Fruit fly (Drosophila melanogaster) whole organism, adult: Measurements from ENCODE around the gene Cbs.

Experiments used
- CG11617 ChIP-seq: fragments of 200-800 bp; sonication (Bioruptor generic); optimal IDR thresholded peaks from 2 replicates; lab custom pipeline; 2017; ENCODE audit warnings: mild to moderate bottlenecking, missing biosample characterization, missing genetic modification reagents, missing genetic modification characterization
- CG12768 ChIP-seq: fragments of 200-800 bp; sonication (Bioruptor generic); optimal IDR thresholded peaks from 2 replicates; lab custom pipeline; 2017; ENCODE audit warnings: missing biosample characterization, missing genetic modification characterization, mild to moderate bottlenecking, moderate library complexity, missing genetic modification reagents
- CG14711 ChIP-seq: fragments of 200-800 bp; sonication (Bioruptor generic); optimal IDR thresholded peaks from 2 replicates; lab custom pipeline; 2018; ENCODE audit warnings: missing biosample characterization, mild to moderate bottlenecking, missing genetic modification characterization, moderate library complexity
- CG1620 ChIP-seq: fragments of 200-800 bp; sonication (Bioruptor generic); optimal IDR thresholded peaks from 2 replicates; lab custom pipeline; 2016; ENCODE audit warnings: missing biosample characterization, missing genetic modification characterization
- CG33017 ChIP-seq: fragments of 200-800 bp; sonication (Bioruptor generic); optimal IDR thresholded peaks from 2 replicates; lab custom pipeline; 2018; ENCODE audit warnings: missing biosample characterization, mild to moderate bottlenecking, missing genetic modification characterization, moderate library complexity
- CG5204 ChIP-seq: fragments of 200-800 bp; sonication (Bioruptor generic); optimal IDR thresholded peaks from 2 replicates; lab custom pipeline; 2016; ENCODE audit warnings: missing biosample characterization, missing genetic modification characterization
- CG7045 ChIP-seq: fragments of 200-800 bp; sonication (Bioruptor generic); optimal IDR thresholded peaks from 2 replicates; lab custom pipeline; 2017; ENCODE audit warnings: missing biosample characterization, mild to moderate bottlenecking, missing genetic modification characterization
- CG7101 ChIP-seq: fragments of 200-800 bp; sonication (Bioruptor generic); optimal IDR thresholded peaks from 2 replicates; lab custom pipeline; 2018; ENCODE audit warnings: missing biosample characterization, mild to moderate bottlenecking, missing genetic modification characterization, moderate library complexity
- Clk ChIP-seq: fragments of 200-800 bp; sonication (Bioruptor generic); optimal IDR thresholded peaks from 2 replicates; lab custom pipeline; 2017; ENCODE audit warnings: missing biosample characterization, missing genetic modification characterization
- Crg-1 ChIP-seq: fragments of 200-800 bp; sonication (Bioruptor generic); optimal IDR thresholded peaks from 2 replicates; lab custom pipeline; 2016; ENCODE audit warnings: missing biosample characterization, missing genetic modification characterization
- Hr96 ChIP-seq: fragments of 200-800 bp; sonication (Bioruptor generic); optimal IDR thresholded peaks from 2 replicates; lab custom pipeline; 2016; ENCODE audit warnings: missing biosample characterization, missing genetic modification characterization
- Mnt ChIP-seq: fragments of 200-800 bp; sonication (Bioruptor generic); optimal IDR thresholded peaks from 2 replicates; lab custom pipeline; 2016; ENCODE audit warnings: missing biosample characterization, mild to moderate bottlenecking, missing genetic modification characterization
- bab1 ChIP-seq: fragments of 200-800 bp; sonication (Bioruptor generic); optimal IDR thresholded peaks from 3 replicates; lab custom pipeline; 2019; ENCODE audit warnings: missing biosample characterization, mild to moderate bottlenecking, missing genetic modification characterization, moderate library complexity
- cic ChIP-seq: fragments of 200-800 bp; sonication (Bioruptor generic); optimal IDR thresholded peaks from 2 replicates; lab custom pipeline; 2017; ENCODE audit warnings: missing biosample characterization, mild to moderate bottlenecking, missing genetic modification characterization, moderate library complexity
- cnc ChIP-seq, 2 experiments: fragments of >200 bp; optimal IDR thresholded peaks; 2 replicates each; lab custom pipeline; 2017
- kay ChIP-seq: fragments of 200-800 bp; sonication (Bioruptor generic); peaks from one replicate; lab custom pipeline; 2016; ENCODE audit warnings: missing biosample characterization, missing genetic modification characterization, borderline replicate concordance
- ovo ChIP-seq: fragments of 200-800 bp; sonication (Bioruptor generic); optimal IDR thresholded peaks from 2 replicates; lab custom pipeline; 2016; ENCODE audit warnings: missing biosample characterization, missing genetic modification characterization
- pad ChIP-seq: fragments of 200-800 bp; sonication (Bioruptor generic); optimal IDR thresholded peaks from 3 replicates; lab custom pipeline; 2017; ENCODE audit warnings: missing biosample characterization, missing genetic modification characterization, mild to moderate bottlenecking, moderate library complexity, missing genetic modification reagents
- tj ChIP-seq: fragments of 200-800 bp; sonication (Bioruptor generic); optimal IDR thresholded peaks from 3 replicates; lab custom pipeline; 2017; ENCODE audit warnings: missing biosample characterization, mild to moderate bottlenecking, missing genetic modification characterization, moderate library complexity
- toe ChIP-seq: fragments of 200-800 bp; sonication (Bioruptor generic); optimal IDR thresholded peaks from 2 replicates; lab custom pipeline; 2016; ENCODE audit warnings: missing biosample characterization, missing genetic modification characterization

Gene Cbs

DNA sequence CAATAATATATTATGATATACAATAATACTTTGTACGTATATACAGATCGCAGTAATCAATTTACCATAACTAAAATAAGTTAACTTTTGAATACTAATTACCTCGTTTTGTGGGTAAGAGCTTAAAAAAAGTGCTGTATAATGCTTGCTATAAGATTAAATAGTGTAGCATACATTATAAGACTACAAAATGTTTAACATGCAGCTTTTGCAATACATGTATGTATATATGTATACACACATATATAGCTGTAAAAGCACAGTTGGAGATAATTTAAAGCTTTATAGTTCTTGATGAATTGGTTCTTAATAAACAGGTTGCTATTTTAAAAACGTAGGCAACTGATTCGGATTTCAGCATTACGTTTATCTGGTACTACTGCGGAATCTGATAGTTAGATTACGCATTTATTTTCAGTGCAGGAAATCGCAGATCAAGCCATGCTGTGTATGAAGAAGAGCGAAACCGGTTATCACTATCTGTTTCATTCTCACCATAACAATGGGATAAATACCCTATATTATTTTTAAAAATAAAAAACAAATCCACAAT is 584 bp upstream of the Cbs start:
- TF ChIP-seq bab1 (GFP tag; lab: Kevin White, UChicago) (no peak), tj (GFP tag; lab: Kevin White, UChicago) (no peak), CG33017 (no peak), Clk (no peak), kay (GFP tag; lab: Kevin White, UChicago) (no peak), cnc (optimal IDR thresholded peaks at IDR 0.05; lab: Kevin White, UChicago) (peak in 1 of 2 experiments; percentile 76), pad (GFP tag; lab: Kevin White, UChicago) (no peak)

DNA sequence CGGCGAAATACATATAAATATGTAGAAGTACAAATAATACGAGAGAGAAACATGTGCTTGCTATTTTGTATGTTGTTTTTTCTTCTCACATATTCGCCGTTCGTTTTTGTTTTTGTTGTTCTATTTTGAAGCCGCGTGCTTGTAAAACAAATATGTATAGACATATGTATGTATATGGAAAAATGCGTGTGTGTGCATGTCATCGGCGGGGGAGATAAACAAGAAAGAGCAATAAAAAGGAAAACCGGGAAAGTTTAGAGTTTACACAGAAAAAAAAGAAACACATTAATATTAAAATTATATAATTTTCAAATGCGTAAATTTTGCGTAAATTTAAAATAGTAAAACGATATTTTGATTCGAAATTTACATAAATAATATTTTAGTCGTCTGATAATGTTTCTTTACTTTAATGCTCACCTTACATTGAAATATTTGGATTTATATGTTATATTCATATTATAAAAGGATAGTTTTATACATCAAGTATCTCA is 557 bp downstream of the Cbs start:
- no peak for TF ChIP-seq cnc (optimal IDR thresholded peaks at IDR 0.05; lab: Kevin White, UChicago)
- peak; percentile 26 for TF ChIP-seq CG14711 (tag; lab: Kevin White, UChicago)

DNA sequence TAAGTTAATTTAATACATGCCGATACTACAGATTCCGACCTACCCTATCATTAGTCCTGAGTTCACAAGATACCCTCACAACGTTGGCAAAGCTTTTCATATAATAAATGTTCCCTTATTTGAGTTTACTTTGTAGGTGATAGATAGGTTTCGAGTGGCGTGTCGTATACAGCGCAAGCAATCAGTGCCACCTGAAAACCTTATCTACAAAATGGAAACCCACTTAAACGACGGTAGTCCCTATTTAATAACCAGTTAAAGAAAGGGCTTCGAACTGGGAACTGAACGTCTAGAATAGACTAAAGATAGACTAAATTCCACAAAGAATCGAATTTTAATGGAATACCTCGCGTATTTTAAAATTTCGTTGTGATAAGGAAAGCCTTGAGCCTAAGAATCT is 1.2 kb downstream of the Cbs start:
- TF ChIP-seq ovo (GFP tag; lab: Kevin White, UChicago), result no peak
- TF ChIP-seq tj (GFP tag; lab: Kevin White, UChicago), result no peak
- TF ChIP-seq CG33017, result no peak
- no peak for TF ChIP-seq CG1620 (GFP tag; lab: Kevin White, UChicago)

DNA sequence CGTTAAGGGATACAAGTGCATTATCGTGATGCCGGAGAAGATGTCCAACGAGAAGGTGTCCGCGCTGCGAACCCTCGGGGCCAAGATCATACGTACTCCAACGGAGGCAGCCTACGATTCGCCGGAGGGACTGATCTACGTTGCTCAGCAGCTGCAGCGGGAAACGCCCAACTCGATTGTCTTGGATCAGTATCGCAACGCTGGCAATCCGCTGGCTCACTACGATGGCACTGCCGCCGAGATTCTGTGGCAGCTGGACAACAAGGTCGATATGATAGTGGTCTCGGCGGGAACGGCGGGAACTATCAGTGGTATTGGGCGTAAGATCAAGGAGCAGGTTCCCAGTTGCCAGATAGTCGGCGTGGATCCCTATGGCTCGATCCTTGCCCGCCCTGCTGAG is 2.8 kb downstream of the Cbs start:
- TF ChIP-seq CG5204 (no peak), tj (GFP tag; lab: Kevin White, UChicago) (no peak), ovo (GFP tag; lab: Kevin White, UChicago) (no peak), kay (GFP tag; lab: Kevin White, UChicago) (no peak), CG12768 (GFP tag; lab: Kevin White, UChicago) (no peak), CG14711 (tag; lab: Kevin White, UChicago) (no peak), cnc (optimal IDR thresholded peaks at IDR 0.05; lab: Kevin White, UChicago) (no peak), Hr96 (GFP tag; lab: Kevin White, UChicago) (no peak), Crg-1 (GFP tag; lab: Kevin White, UChicago) (no peak), CG11617 (GFP tag; lab: Kevin White, UChicago) (no peak), CG33017 (no peak), cic (GFP tag; lab: Kevin White, UChicago) (no peak), bab1 (GFP tag; lab: Kevin White, UChicago) (no peak), pad (GFP tag; lab: Kevin White, UChicago) (no peak), Clk (no peak), Mnt (GFP tag; lab: Kevin White, UChicago) (no peak), toe (GFP tag; lab: Kevin White, UChicago) (no peak), CG1620 (GFP tag; lab: Kevin White, UChicago) (no peak)

DNA sequence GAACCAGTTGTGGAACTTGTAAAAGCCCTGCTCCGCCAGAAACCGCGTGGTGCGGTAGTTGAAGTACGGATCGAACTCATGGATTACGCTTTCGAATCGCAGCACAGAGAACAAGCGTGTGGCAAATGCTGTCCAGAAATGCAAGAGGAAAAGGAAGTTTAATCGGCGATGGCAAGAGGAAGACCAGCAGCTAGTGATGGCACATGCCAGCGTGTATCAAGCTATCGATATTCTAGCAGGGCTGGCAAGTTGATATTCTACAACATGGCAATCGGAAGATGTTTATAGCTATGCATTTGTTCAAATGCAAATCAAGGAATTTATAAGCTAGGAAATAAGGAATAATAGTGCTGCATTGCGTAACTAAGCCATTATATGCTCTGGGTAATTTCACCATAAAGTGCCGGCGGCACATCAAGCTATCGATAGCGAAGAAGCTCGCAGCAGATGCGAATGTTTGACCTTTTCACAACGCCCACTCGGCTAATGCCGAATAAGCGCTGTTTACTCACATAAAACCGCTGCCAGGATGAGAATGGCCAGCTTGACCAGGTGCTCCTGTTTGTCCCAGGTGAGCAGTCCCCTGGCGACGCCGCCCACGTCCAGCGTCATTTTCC is 8.3 kb downstream of the Cbs start:
- peak; percentile 60 for TF ChIP-seq tj (GFP tag; lab: Kevin White, UChicago)
- TF ChIP-seq CG7101 (tag; lab: Kevin White, UChicago), result peak; percentile 89
- no peak for TF ChIP-seq cnc (optimal IDR thresholded peaks at IDR 0.05; lab: Kevin White, UChicago)
- peak; percentile 68 for TF ChIP-seq toe (GFP tag; lab: Kevin White, UChicago)
- peak; percentile 18 for TF ChIP-seq CG7045 (GFP tag; lab: Kevin White, UChicago)
- no peak for TF ChIP-seq Clk
- TF ChIP-seq CG5204, result peak; percentile 56
- TF ChIP-seq pad (GFP tag; lab: Kevin White, UChicago), result peak; percentile 78
- peak; percentile 87 for TF ChIP-seq Mnt (GFP tag; lab: Kevin White, UChicago)
- TF ChIP-seq cic (GFP tag; lab: Kevin White, UChicago), result no peak
- TF ChIP-seq CG12768 (GFP tag; lab: Kevin White, UChicago), result peak; percentile 62
- TF ChIP-seq Hr96 (GFP tag; lab: Kevin White, UChicago), result peak; percentile 94
- peak; percentile 75 for TF ChIP-seq CG14711 (tag; lab: Kevin White, UChicago)
- peak; percentile 85 for TF ChIP-seq ovo (GFP tag; lab: Kevin White, UChicago)
- TF ChIP-seq CG11617 (GFP tag; lab: Kevin White, UChicago), result peak; percentile 90
- TF ChIP-seq bab1 (GFP tag; lab: Kevin White, UChicago), result peak; percentile 87
- peak; percentile 44 for TF ChIP-seq CG33017
- TF ChIP-seq kay (GFP tag; lab: Kevin White, UChicago), result no peak
- TF ChIP-seq CG1620 (GFP tag; lab: Kevin White, UChicago), result peak; percentile 88
- TF ChIP-seq Crg-1 (GFP tag; lab: Kevin White, UChicago), result peak; percentile 79

DNA sequence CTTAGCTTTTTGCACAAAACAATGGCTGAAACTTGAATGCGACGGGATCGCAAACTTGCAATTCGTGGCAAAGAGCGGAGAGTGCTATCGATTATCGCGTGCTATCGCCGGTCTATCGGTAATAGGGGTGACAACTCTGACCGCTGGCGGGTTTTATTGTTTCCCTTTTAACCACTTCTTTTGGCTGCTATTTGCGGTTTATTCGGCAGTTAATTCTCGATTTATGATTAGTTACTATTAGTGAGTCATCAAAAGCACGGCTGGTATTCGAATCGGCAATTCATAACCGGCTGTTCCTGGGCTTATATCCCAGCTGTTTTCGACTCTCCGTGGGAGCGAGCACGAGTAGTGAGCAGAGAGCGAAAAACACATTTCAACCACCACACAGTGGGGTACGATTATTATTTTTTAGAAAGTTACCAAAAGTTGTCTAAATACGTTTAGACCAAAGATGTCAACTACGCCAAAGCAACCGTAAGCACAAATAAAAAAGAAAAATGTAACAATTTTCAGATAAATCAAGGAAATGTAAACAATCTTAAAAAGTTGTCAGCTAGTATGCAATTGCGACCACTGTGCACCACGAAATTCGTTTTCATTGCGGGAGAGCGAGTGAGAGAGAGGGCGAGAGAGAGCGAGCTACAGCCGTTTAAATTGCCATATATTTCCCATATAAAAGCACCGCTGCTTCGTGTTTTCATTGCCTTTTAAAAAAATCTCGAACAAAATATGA is 9.1 kb downstream of the Cbs start, which contains the start of the genes Stt3A and bves:
Gene Stt3A (minus strand): TSS at position 89 of the 733 bp plus-strand sequence.
Gene bves (plus strand): TSS at position 115 of the 733 bp plus-strand sequence.
- TF ChIP-seq tj (GFP tag; lab: Kevin White, UChicago) (peak; percentile 84), Clk (peak; percentile 79), Crg-1 (GFP tag; lab: Kevin White, UChicago) (peak; percentile 95), CG5204 (peak; percentile 92), cnc (optimal IDR thresholded peaks at IDR 0.05; lab: Kevin White, UChicago) (no peak), CG7045 (GFP tag; lab: Kevin White, UChicago) (peak; percentile 89), pad (GFP tag; lab: Kevin White, UChicago) (peak; percentile 84), CG1620 (GFP tag; lab: Kevin White, UChicago) (peak; percentile 95), CG11617 (GFP tag; lab: Kevin White, UChicago) (peak; percentile 98), ovo (GFP tag; lab: Kevin White, UChicago) (peak; percentile 83), CG7101 (tag; lab: Kevin White, UChicago) (peak; percentile 98), Hr96 (GFP tag; lab: Kevin White, UChicago) (peak; percentile 98), bab1 (GFP tag; lab: Kevin White, UChicago) (peak; percentile 99), toe (GFP tag; lab: Kevin White, UChicago) (peak; percentile 81), kay (GFP tag; lab: Kevin White, UChicago) (peak; percentile 83), Mnt (GFP tag; lab: Kevin White, UChicago) (peak; percentile 96), cic (GFP tag; lab: Kevin White, UChicago) (peak; percentile 75), CG12768 (GFP tag; lab: Kevin White, UChicago) (peak; percentile 94), CG33017 (peak; percentile 96), CG14711 (tag; lab: Kevin White, UChicago) (peak; percentile 95)
